Worm (Caenorhabditis elegans): Measurements from ENCODE around the gene srb-5.

DNA sequence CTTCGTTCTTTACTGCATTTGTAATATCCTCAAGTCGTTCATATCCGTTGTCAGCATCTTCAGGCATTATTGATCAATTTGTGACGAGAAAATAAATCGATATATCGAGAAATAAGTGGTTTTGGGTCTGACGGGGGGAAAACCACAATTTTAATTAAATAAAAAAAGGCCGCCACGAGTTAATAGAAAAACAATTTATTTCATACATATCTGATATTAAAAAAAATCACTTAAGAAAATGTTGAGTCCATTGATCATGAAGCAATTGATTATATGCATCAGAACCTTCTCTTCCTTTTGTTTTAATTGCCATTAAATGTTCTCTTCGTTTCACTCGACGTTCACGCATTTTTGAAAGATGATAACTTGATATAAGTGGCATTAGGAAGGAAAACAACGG, 14.8 kb downstream of the srb-5 start, which contains the start of gene F58A6.5:
- TF ChIP-seq ztf-29 (GFP tag; IDR thresholded peaks at IDR 0.05) (no peak), flt-1 (GFP tag; IDR thresholded peaks at IDR 0.05) (no peak), cog-1 (tag; optimal IDR thresholded peaks at IDR 0.05) (no peak), T22C8.4 (GFP tag; IDR thresholded peaks at IDR 0.05) (no peak), ztf-23 (GFP tag; IDR thresholded peaks at IDR 0.05) (no peak), tab-1 (GFP tag; IDR thresholded peaks at IDR 0.05) (no peak)

Data from whole organism, midembryonic.